Worm (Caenorhabditis elegans) whole organism, L1 larva: ENCODE results near the gene srd-69.

ENCODE experiments used
- aly-2 ChIP-seq: fragments of 150-350 bp; optimal IDR thresholded peaks from 2 replicates; lab custom pipeline; 2014; ENCODE audit warnings: missing biosample characterization, missing genetic modification characterization
- dpl-1 ChIP-seq, 3 experiments: fragments of 150-350 bp in 2 of 3; sonication (generic microtip) in 1 of 3; optimal IDR thresholded peaks; 2 replicates each; lab custom pipeline; 2014 to 2017; ENCODE audit warnings: missing biosample characterization in 3 of 3, missing genetic modification characterization in 3 of 3, missing genetic modification reagents in 3 of 3
- efl-3 ChIP-seq: fragments of 200-800 bp; sonication (Bioruptor generic); optimal IDR thresholded peaks from 2 replicates; lab custom pipeline; 2018; ENCODE audit warnings: mild to moderate bottlenecking, missing genetic modification characterization, missing compliant biosample characterization
- jun-1 ChIP-seq: fragments of 150-350 bp; optimal IDR thresholded peaks from 2 replicates; lab custom pipeline; 2014; ENCODE audit warnings: missing biosample characterization, missing genetic modification reagents, missing genetic modification characterization
- lin-35 ChIP-seq, 2 experiments: fragments of 150-350 bp; optimal IDR thresholded peaks; 2 replicates each; lab custom pipeline; 2014; ENCODE audit warnings: missing biosample characterization in 2 of 2, missing genetic modification characterization in 2 of 2, missing genetic modification reagents in 2 of 2
- lin-39 ChIP-seq: fragments of 150-350 bp; optimal IDR thresholded peaks from 2 replicates; lab custom pipeline; 2014; ENCODE audit warnings: missing biosample characterization, missing genetic modification reagents, missing genetic modification characterization
- nhr-11 ChIP-seq: fragments of 150-350 bp; optimal IDR thresholded peaks from 2 replicates; lab custom pipeline; 2014; ENCODE audit warnings: missing biosample characterization, missing genetic modification characterization
- pax-3 ChIP-seq: fragments of 200-800 bp; sonication (Bioruptor generic); optimal IDR thresholded peaks from 2 replicates; lab custom pipeline; 2018; ENCODE audit warnings: mild to moderate bottlenecking, missing genetic modification characterization, moderate library complexity, missing compliant biosample characterization
- skn-1 ChIP-seq: fragments of 150-350 bp; optimal IDR thresholded peaks from 2 replicates; lab custom pipeline; 2014; ENCODE audit warnings: missing biosample characterization, missing genetic modification characterization
- unc-62 ChIP-seq: fragments of 150-350 bp; optimal IDR thresholded peaks from 2 replicates; lab custom pipeline; 2014; ENCODE audit warnings: missing biosample characterization, missing genetic modification reagents, missing genetic modification characterization

DNA sequence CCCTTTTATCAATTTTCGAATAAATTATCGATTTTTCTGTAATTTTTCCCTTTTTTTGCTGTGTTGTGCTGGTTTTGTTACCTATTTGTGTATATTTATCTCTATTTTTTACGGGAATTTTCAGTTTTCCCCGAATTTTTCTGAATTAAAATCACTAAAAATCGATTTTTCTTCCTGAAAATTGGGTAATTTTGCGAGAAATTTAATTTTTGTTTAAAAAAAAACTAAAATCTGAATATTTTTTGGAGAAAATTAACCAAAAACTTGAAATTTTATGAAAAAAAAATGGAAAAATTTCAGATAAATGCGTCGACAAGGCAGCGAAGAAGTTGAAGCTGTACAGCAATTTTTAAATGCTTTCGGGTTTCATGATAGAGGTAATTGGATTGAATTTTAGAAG lies 15.5 kb upstream of the srd-69 start, which contains the start of gene gip-1:
- TF ChIP-seq jun-1, result no peak
- no peak for TF ChIP-seq efl-3 (GFP tag; lab: Kevin White, UChicago)
- TF ChIP-seq lin-39 (tag; lab: Kevin White, UChicago), result no peak
- no peak for TF ChIP-seq unc-62 (GFP tag; lab: Kevin White, UChicago)
- TF ChIP-seq pax-3, result no peak
- TF ChIP-seq dpl-1 (GFP tag; optimal IDR thresholded peaks at IDR 0.05; lab: Kevin White, UChicago), result no peak
- no peak for TF ChIP-seq skn-1
- no peak for TF ChIP-seq aly-2 (tag; lab: Kevin White, UChicago)
- TF ChIP-seq nhr-11 (tag; lab: Kevin White, UChicago), result no peak
- TF ChIP-seq lin-35 (GFP tag; optimal IDR thresholded peaks at IDR 0.05; lab: Kevin White, UChicago), result no peak
